Worm (Caenorhabditis elegans): Measurements from ENCODE around the gene daf-7.

Gene daf-7

ce11 chrIII:845485-845884 lies 33.8 kb downstream of the daf-7 start, which contains the start of gene K02F3.2:
TSS of gene K02F3.2 (plus strand) at chrIII:845841.
- TF ChIP-seq mxl-2 (GFP tag; conservative IDR thresholded peaks at IDR 0.05) (no peak), ztf-7 (tag; optimal IDR thresholded peaks at IDR 0.05) (peak; percentile 29), duxl-1 (tag; optimal IDR thresholded peaks at IDR 0.05; ENCODE audit: poor library complexity) (peak; percentile 17), lim-7 (GFP tag; IDR thresholded peaks at IDR 0.05) (no peak), mep-1 (tag; optimal IDR thresholded peaks at IDR 0.05) (peak; percentile 56), nhr-48 (tag; optimal IDR thresholded peaks at IDR 0.05) (peak; percentile 53), T20F7.1 (GFP tag; optimal IDR thresholded peaks at IDR 0.05) (peak; percentile 58), nhr-102 (tag; optimal IDR thresholded peaks at IDR 0.05) (peak; percentile 42), aha-1 (tag) (peak; percentile 84), pqm-1 (tag; optimal IDR thresholded peaks at IDR 0.05) (peak; percentile 1), zip-2 (tag; optimal IDR thresholded peaks at IDR 0.05) (no peak), nhr-77 (tag; optimal IDR thresholded peaks at IDR 0.05) (peak; percentile 84), mxl-3 (GFP tag; optimal IDR thresholded peaks at IDR 0.05) (peak; percentile 57), dpl-1 (GFP tag; optimal IDR thresholded peaks at IDR 0.05) (peak; percentile 86), lin-38 (GFP tag; IDR thresholded peaks at IDR 0.05) (peak; percentile 95), arid-1 (GFP tag; conservative IDR thresholded peaks at IDR 0.05) (no peak), daf-16 (GFP tag; optimal IDR thresholded peaks at IDR 0.05) (no peak), daf-16 (tag; optimal IDR thresholded peaks at IDR 0.05) (peak; percentile 86), dmd-6 (GFP tag; IDR thresholded peaks at IDR 0.05) (peak; percentile 72), lsy-2 (tag; optimal IDR thresholded peaks at IDR 0.05) (peak; percentile 24 to 77), vab-7 (GFP tag; IDR thresholded peaks at IDR 0.05) (no peak), nhr-28 (tag; optimal IDR thresholded peaks at IDR 0.05) (peak; percentile 91), unc-130 (GFP tag; optimal IDR thresholded peaks at IDR 0.05) (no peak), fos-1 (tag; optimal IDR thresholded peaks at IDR 0.05) (no peak), mes-2 (tag; optimal IDR thresholded peaks at IDR 0.05; ENCODE audit: poor library complexity, severe bottlenecking) (peak; percentile 13), hlh-11 (tag; optimal IDR thresholded peaks at IDR 0.05) (peak; percentile 82), dve-1 (tag; optimal IDR thresholded peaks at IDR 0.05; ENCODE audit: insufficient read depth) (peak; percentile 82), lin-29 (GFP tag; IDR thresholded peaks at IDR 0.05) (no peak), hlh-30 (tag; optimal IDR thresholded peaks at IDR 0.05; ENCODE audit: insufficient read depth) (peak; percentile 91), zip-11 (GFP tag; IDR thresholded peaks at IDR 0.05) (no peak), ceh-20 (GFP tag; IDR thresholded peaks at IDR 0.05) (no peak), hif-1 (tag; optimal IDR thresholded peaks at IDR 0.05) (peak in 1 of 2 experiments; percentile 47), mdl-1 (tag; optimal IDR thresholded peaks at IDR 0.05) (peak in 1 of 2 experiments; percentile 89), nhr-11 (tag; optimal IDR thresholded peaks at IDR 0.05) (peak; percentile 37), T26A8.4 (GFP tag; IDR thresholded peaks at IDR 0.05) (no peak), egl-27 (tag; optimal IDR thresholded peaks at IDR 0.05) (no peak), rbr-2 (tag; optimal IDR thresholded peaks at IDR 0.05) (peak; percentile 25)

ce11 chrIII:852296-852695 lies 40.7 kb downstream of the daf-7 start, which contains the start of gene moma-1:
TSS of gene moma-1 (minus strand) at chrIII:852396.
- TF ChIP-seq Y48G9A.11 (GFP tag; IDR thresholded peaks at IDR 0.05) (peak; percentile 30; the same call in 1 of the 2 replicates), lin-38 (GFP tag; IDR thresholded peaks at IDR 0.05) (peak; percentile 39; the same call in 1 of the 2 replicates), T26A8.4 (GFP tag; IDR thresholded peaks at IDR 0.05) (no peak), duxl-1 (tag; optimal IDR thresholded peaks at IDR 0.05; ENCODE audit: poor library complexity) (no peak)

- TF ChIP-seq unc-62 (GFP tag; optimal IDR thresholded peaks at IDR 0.05 in 1 of 2) (peak in 1 of 2 experiments; percentile 74), unc-62 (tag; optimal IDR thresholded peaks at IDR 0.05) (no peak), zfp-3 (GFP tag; conservative IDR thresholded peaks at IDR 0.05) (no peak), aly-2 (tag; optimal IDR thresholded peaks at IDR 0.05) (no peak), ZK337.2 (GFP tag; IDR thresholded peaks at IDR 0.05) (0 out of 2 replicates have a peak, but pooled peaks have one; percentile 20), lin-39 (tag; optimal IDR thresholded peaks at IDR 0.05) (no peak), lim-7 (GFP tag; IDR thresholded peaks at IDR 0.05) (peak; percentile 18; the same call in 1 of the 2 replicates), saeg-2 (GFP tag; IDR thresholded peaks at IDR 0.05) (no peak), Y75B8A.6 (GFP tag; IDR thresholded peaks at IDR 0.05) (0 out of 2 replicates have a peak, but pooled peaks have one; percentile 31), nhr-10 (tag; optimal IDR thresholded peaks at IDR 0.05) (no peak), pha-4 (GFP tag; IDR thresholded peaks at IDR 0.05) (no peak), pha-4 (tag; optimal IDR thresholded peaks at IDR 0.05) (no peak), madf-5 (GFP tag; IDR thresholded peaks at IDR 0.05) (0 out of 4 replicates have a peak, but pooled peaks of 1 of the 2 experiments have one; percentile 14), set-16 (GFP tag; IDR thresholded peaks at IDR 0.05) (peak; percentile 94)
These were observed 41.8 kb downstream of the daf-7 start for ce11 chrIII:853414-853813.
